Fruit fly (Drosophila melanogaster) whole organism, embryonic: ENCODE results near the gene CG34278.
A peak's percentile ranks its signal among the peaks of the same experiment; 100 is the strongest.

Experiments
- Antp ChIP-seq: fragments of 200-800 bp; sonication (Bioruptor generic); optimal IDR thresholded peaks from 3 replicates; lab custom pipeline; 2016; ENCODE audit warnings: missing biosample characterization, missing genetic modification characterization
- Atf-2 ChIP-seq: fragments of 200-800 bp; sonication (Bioruptor generic); optimal IDR thresholded peaks from 2 replicates; lab custom pipeline; 2016; ENCODE audit warnings: missing biosample characterization, missing genetic modification characterization
- CG1024 ChIP-seq: fragments of 200-800 bp; sonication (Bioruptor generic); IDR thresholded peaks from 2 replicates; pipeline ENCODE4 v1.3.6; 2022; ENCODE audit warnings: missing biosample characterization, missing genetic modification characterization
- CG10565 ChIP-seq: fragments of 200-800 bp; sonication (Bioruptor generic); optimal IDR thresholded peaks from 3 replicates; lab custom pipeline; 2016; ENCODE audit warnings: missing biosample characterization, mild to moderate bottlenecking, missing genetic modification characterization
- CG1233 ChIP-seq: fragments of 200-800 bp; sonication (Bioruptor generic); optimal IDR thresholded peaks from 4 replicates; lab custom pipeline; 2018; ENCODE audit warnings: missing biosample characterization, mild to moderate bottlenecking, missing genetic modification characterization
- CG12659 ChIP-seq: fragments of 200-800 bp; sonication (Bioruptor generic); optimal IDR thresholded peaks from 3 replicates; lab custom pipeline; 2017; ENCODE audit warnings: mild to moderate bottlenecking, missing biosample characterization, missing genetic modification reagents, missing genetic modification characterization
- CG14965 ChIP-seq: fragments of 200-800 bp; sonication (Bioruptor generic); optimal IDR thresholded peaks from 2 replicates; lab custom pipeline; 2016; ENCODE audit warnings: missing biosample characterization, missing genetic modification characterization, borderline replicate concordance
- CG15269 ChIP-seq: fragments of 200-800 bp; sonication (Bioruptor generic); optimal IDR thresholded peaks from 2 replicates; lab custom pipeline; 2018; ENCODE audit warnings: missing biosample characterization, mild to moderate bottlenecking, missing genetic modification characterization, moderate library complexity
- CG18619 ChIP-seq: fragments of 200-800 bp; sonication (Bioruptor generic); optimal IDR thresholded peaks from 3 replicates; lab custom pipeline; 2017; ENCODE audit warnings: missing biosample characterization, mild to moderate bottlenecking, missing genetic modification characterization
- CG30431 ChIP-seq: fragments of 200-800 bp; sonication (Bioruptor generic); optimal IDR thresholded peaks from 2 replicates; lab custom pipeline; 2017; ENCODE audit warnings: missing biosample characterization, missing genetic modification characterization
- CG3838 ChIP-seq: fragments of 200-800 bp; sonication (Bioruptor generic); optimal IDR thresholded peaks from 3 replicates; lab custom pipeline; 2016; ENCODE audit warnings: missing biosample characterization, missing genetic modification characterization
- CG5245 ChIP-seq: fragments of 200-800 bp; sonication (Bioruptor generic); optimal IDR thresholded peaks from 3 replicates; lab custom pipeline; 2016; ENCODE audit warnings: missing biosample characterization, missing genetic modification characterization
- CG5953 ChIP-seq: fragments of 200-800 bp; sonication (Bioruptor generic); IDR thresholded peaks from 2 replicates; pipeline ENCODE4 v1.3.6; 2022; ENCODE audit warnings: missing biosample characterization, missing genetic modification characterization
- CG6654 ChIP-seq: fragments of 200-800 bp; sonication (Bioruptor generic); optimal IDR thresholded peaks from 2 replicates; lab custom pipeline; 2017; ENCODE audit warnings: missing biosample characterization, mild to moderate bottlenecking, missing genetic modification characterization
- CG9876 ChIP-seq: fragments of 200-800 bp; sonication (Bioruptor generic); optimal IDR thresholded peaks from 2 replicates; lab custom pipeline; 2016; ENCODE audit warnings: missing biosample characterization, missing genetic modification characterization
- CG9932 ChIP-seq: fragments of 200-800 bp; sonication (Bioruptor generic); IDR thresholded peaks from 2 replicates; pipeline ENCODE4 v1.3.6; 2022; ENCODE audit warnings: missing biosample characterization, missing genetic modification characterization
- Dbx ChIP-seq: fragments of 200-800 bp; sonication (Bioruptor generic); IDR thresholded peaks from 3 replicates; pipeline ENCODE4 v1.3.6; 2022; ENCODE audit warnings: missing biosample characterization, missing genetic modification characterization
- Drgx ChIP-seq: fragments of 200-800 bp; sonication (Bioruptor generic); IDR thresholded peaks from 2 replicates; pipeline ENCODE4 v1.3.6; 2022; ENCODE audit warnings: missing biosample characterization, missing genetic modification characterization
- Ets97D ChIP-seq: fragments of 200-800 bp; sonication (Bioruptor generic); optimal IDR thresholded peaks from 3 replicates; lab custom pipeline; 2016; ENCODE audit warnings: missing biosample characterization, missing genetic modification characterization
- Fer1 ChIP-seq: fragments of 200-800 bp; sonication (Bioruptor generic); optimal IDR thresholded peaks from 2 replicates; lab custom pipeline; 2017; ENCODE audit warnings: missing biosample characterization, mild to moderate bottlenecking, missing genetic modification characterization
- Gug ChIP-seq: fragments of 200-800 bp; sonication (Bioruptor generic); IDR thresholded peaks from 4 replicates; pipeline ENCODE4 v1.3.6; 2022; ENCODE audit warnings: missing biosample characterization, missing genetic modification characterization
- Hr78 ChIP-seq, 2 experiments: fragments of 200-800 bp in 1 of 2; fragments of >200 bp in 1 of 2; sonication (Bioruptor generic) in 1 of 2; optimal IDR thresholded peaks; 2 replicates each; lab custom pipeline; 2017 to 2019; ENCODE audit warnings: missing biosample characterization in 2 of 2, missing genetic modification characterization in 2 of 2, mild to moderate bottlenecking in 1 of 2, moderate library complexity in 1 of 2
- Lpt ChIP-seq: fragments of >200 bp; optimal IDR thresholded peaks from 2 replicates; lab custom pipeline; 2018; ENCODE audit warnings: missing biosample characterization, missing genetic modification characterization
- Neu2 ChIP-seq: fragments of 200-800 bp; sonication (Bioruptor generic); optimal IDR thresholded peaks from 3 replicates; lab custom pipeline; 2016; ENCODE audit warnings: missing biosample characterization, missing genetic modification characterization, borderline replicate concordance
- Nf-YC ChIP-seq: fragments of 200-800 bp; optimal IDR thresholded peaks from 3 replicates; lab custom pipeline; 2019; ENCODE audit warnings: missing biosample characterization, mild to moderate bottlenecking, missing genetic modification characterization, moderate library complexity
- Poxn ChIP-seq: fragments of 200-800 bp; sonication (Bioruptor generic); IDR thresholded peaks from 2 replicates; pipeline ENCODE4 v1.3.6; 2022; ENCODE audit warnings: missing biosample characterization, missing genetic modification characterization
- Ptx1 ChIP-seq: fragments of 200-800 bp; sonication (Bioruptor generic); IDR thresholded peaks from 2 replicates; pipeline ENCODE4 v1.3.6; 2022; ENCODE audit warnings: missing biosample characterization, missing genetic modification characterization
- Sox100B ChIP-seq: fragments of 200-800 bp; sonication (Bioruptor generic); optimal IDR thresholded peaks from 3 replicates; lab custom pipeline; 2018; ENCODE audit warnings: missing biosample characterization, mild to moderate bottlenecking, missing genetic modification characterization
- aop ChIP-seq: fragments of 200-800 bp; sonication (Bioruptor generic); IDR thresholded peaks from 2 replicates; pipeline ENCODE4 v1.3.6; 2022; ENCODE audit warnings: missing biosample characterization, missing genetic modification characterization
- chinmo ChIP-seq: fragments of 200-800 bp; sonication (Bioruptor generic); IDR thresholded peaks from 4 replicates; pipeline ENCODE4 v1.3.6; 2022; ENCODE audit warnings: missing biosample characterization, missing genetic modification characterization; ENCODE audit not compliant: partially characterized antibody
- cwo ChIP-seq: fragments of 200-800 bp; sonication (Bioruptor generic); optimal IDR thresholded peaks from 3 replicates; lab custom pipeline; 2017; ENCODE audit warnings: missing biosample characterization, missing genetic modification characterization, mild to moderate bottlenecking, moderate library complexity, missing genetic modification reagents
- ems ChIP-seq: fragments of 200-800 bp; sonication (Bioruptor generic); optimal IDR thresholded peaks from 3 replicates; lab custom pipeline; 2016; ENCODE audit warnings: missing biosample characterization, missing genetic modification characterization
- en ChIP-seq: fragments of 200-800 bp; sonication (Bioruptor generic); optimal IDR thresholded peaks from 2 replicates; lab custom pipeline; 2016; ENCODE audit warnings: missing biosample characterization, missing genetic modification characterization
- ewg ChIP-seq: fragments of 200-800 bp; sonication (Bioruptor generic); optimal IDR thresholded peaks from 3 replicates; lab custom pipeline; 2017; ENCODE audit warnings: mild to moderate bottlenecking, missing biosample characterization, missing genetic modification reagents, missing genetic modification characterization
- fru ChIP-seq: fragments of >200 bp; optimal IDR thresholded peaks from 2 replicates; lab custom pipeline; 2017
- ftz-f1 ChIP-seq: fragments of 200-800 bp; sonication (Bioruptor generic); optimal IDR thresholded peaks from 2 replicates; lab custom pipeline; 2016; ENCODE audit warnings: missing biosample characterization, missing genetic modification characterization
- gsb ChIP-seq: fragments of 200-800 bp; sonication (Bioruptor generic); IDR thresholded peaks from 2 replicates; pipeline ENCODE4 v1.3.6; 2022; ENCODE audit warnings: missing biosample characterization, missing genetic modification characterization
- ind ChIP-seq: fragments of 200-800 bp; sonication (Bioruptor generic); optimal IDR thresholded peaks from 3 replicates; lab custom pipeline; 2016; ENCODE audit warnings: missing biosample characterization, missing genetic modification characterization
- kni ChIP-seq: fragments of 200-800 bp; sonication (Bioruptor generic); optimal IDR thresholded peaks from 3 replicates; lab custom pipeline; 2017; ENCODE audit warnings: mild to moderate bottlenecking, missing biosample characterization, missing genetic modification reagents, missing genetic modification characterization
- lilli ChIP-seq: fragments of 200-800 bp; sonication (Bioruptor generic); optimal IDR thresholded peaks from 3 replicates; lab custom pipeline; 2016; ENCODE audit warnings: missing biosample characterization, missing genetic modification characterization
- lmd ChIP-seq: fragments of 200-800 bp; sonication (Bioruptor generic); IDR thresholded peaks from 2 replicates; pipeline ENCODE4 v1.3.6; 2022; ENCODE audit warnings: missing biosample characterization, missing genetic modification characterization
- lola ChIP-seq, 3 experiments: fragments of >200 bp in 2 of 3; fragments of 200-800 bp in 1 of 3; sonication (Bioruptor generic) in 1 of 3; optimal IDR thresholded peaks; 2 replicates each; lab custom pipeline; 2017 to 2019; ENCODE audit warnings: missing biosample characterization in 3 of 3, missing genetic modification characterization in 3 of 3, mild to moderate bottlenecking in 1 of 3, moderate library complexity in 1 of 3
- pho ChIP-seq: fragments of 200-800 bp; sonication (Bioruptor generic); optimal IDR thresholded peaks from 2 replicates; lab custom pipeline; 2016; ENCODE audit warnings: missing biosample characterization, missing genetic modification characterization
- phol ChIP-seq: fragments of 200-800 bp; sonication (Bioruptor generic); optimal IDR thresholded peaks from 3 replicates; lab custom pipeline; 2018; ENCODE audit warnings: missing biosample characterization, mild to moderate bottlenecking, missing genetic modification characterization, moderate library complexity
- pros ChIP-seq: fragments of 200-800 bp; sonication (Bioruptor generic); optimal IDR thresholded peaks from 3 replicates; lab custom pipeline; 2019; ENCODE audit warnings: missing biosample characterization, mild to moderate bottlenecking, missing genetic modification characterization, moderate library complexity
- sob ChIP-seq: fragments of 200-800 bp; sonication (Bioruptor generic); IDR thresholded peaks from 2 replicates; pipeline ENCODE4 v1.3.6; 2022; ENCODE audit warnings: missing biosample characterization, missing genetic modification characterization
- sr ChIP-seq: fragments of 200-800 bp; sonication (Bioruptor generic); IDR thresholded peaks from 3 replicates; pipeline ENCODE4 v1.3.6; 2022; ENCODE audit warnings: missing biosample characterization, missing genetic modification characterization
- sug ChIP-seq: fragments of 200-800 bp; optimal IDR thresholded peaks from 2 replicates; lab custom pipeline; 2019; ENCODE audit warnings: missing biosample characterization, mild to moderate bottlenecking, missing genetic modification characterization, moderate library complexity
- tll ChIP-seq, 2 experiments: fragments of 200-800 bp in 1 of 2; fragments of >200 bp in 1 of 2; sonication (Bioruptor generic) in 1 of 2; optimal IDR thresholded peaks; 2 replicates each; lab custom pipeline; 2017 to 2019; ENCODE audit warnings: missing biosample characterization in 2 of 2, missing genetic modification characterization in 2 of 2, mild to moderate bottlenecking in 1 of 2, moderate library complexity in 1 of 2
- usp ChIP-seq: fragments of >200 bp; optimal IDR thresholded peaks from 2 replicates; lab custom pipeline; 2017; ENCODE audit warnings: missing biosample characterization, missing genetic modification characterization
- vfl ChIP-seq: fragments of 200-800 bp; sonication (Bioruptor generic); optimal IDR thresholded peaks from 2 replicates; lab custom pipeline; 2016; ENCODE audit warnings: missing biosample characterization, missing genetic modification characterization
- vnd ChIP-seq: fragments of 200-800 bp; sonication (Bioruptor generic); IDR thresholded peaks from 3 replicates; pipeline ENCODE4 v1.3.6; 2022; ENCODE audit warnings: missing biosample characterization, missing genetic modification characterization; ENCODE audit not compliant: partially characterized antibody

The CG34278 gene

dm6 chr3R:17072526-17073114, 47.6 kb upstream of the CG34278 start, which contains the start of the genes Ns1 and mRpS11 (continued):
- peak; percentile 24 for TF ChIP-seq pho
- peak; percentile 88 for TF ChIP-seq Ets97D (GFP tag; lab: Kevin White, UChicago)
- no peak for TF ChIP-seq Sox100B
- no peak for TF ChIP-seq Lpt (GFP tag; lab: Kevin White, UChicago)
- no peak for TF ChIP-seq CG10565 (GFP tag; lab: Kevin White, UChicago)
- no peak; the same call in 3 of the 4 replicates for TF ChIP-seq Gug (GFP tag; lab: Robert Waterston, UW)
- peak; percentile 24 for TF ChIP-seq Nf-YC (tag; lab: Kevin White, UChicago)
- no peak for TF ChIP-seq Poxn
- no peak for TF ChIP-seq aop (GFP tag; lab: Robert Waterston, UW)
- no peak for TF ChIP-seq CG9876 (GFP tag; lab: Kevin White, UChicago)
- TF ChIP-seq phol (tag; lab: Kevin White, UChicago): peak; percentile 51
- TF ChIP-seq ems (GFP tag; lab: Kevin White, UChicago): no peak
- no peak for TF ChIP-seq Neu2 (GFP tag; lab: Kevin White, UChicago)
- no peak for TF ChIP-seq CG6654 (GFP tag; lab: Kevin White, UChicago)
- TF ChIP-seq CG18619 (GFP tag; lab: Kevin White, UChicago): no peak
- no peak for TF ChIP-seq fru (lab: Kevin White, UChicago)
- no peak for TF ChIP-seq Ptx1
- no peak for TF ChIP-seq en (GFP tag; lab: Kevin White, UChicago)
- no peak for TF ChIP-seq sr (GFP tag; lab: Robert Waterston, UW)
- peak; percentile 61; the same call in 2 of the 3 replicates for TF ChIP-seq Dbx (GFP tag; lab: Robert Waterston, UW)
- TF ChIP-seq ind (GFP tag; lab: Kevin White, UChicago): no peak
- TF ChIP-seq Atf-2 (GFP tag; lab: Kevin White, UChicago): peak; percentile 2
- TF ChIP-seq CG9932: peak; percentile 64
- peak; percentile 40 for TF ChIP-seq Fer1 (GFP tag; lab: Kevin White, UChicago)
- peak; percentile 58 for TF ChIP-seq sob (GFP tag; lab: Robert Waterston, UW)
- no peak for TF ChIP-seq CG3838 (GFP tag; lab: Kevin White, UChicago)
- peak; percentile 37 for TF ChIP-seq Antp (GFP tag; lab: Kevin White, UChicago)
- TF ChIP-seq vnd (GFP tag; lab: Robert Waterston, UW): no peak
- TF ChIP-seq ewg (GFP tag; lab: Kevin White, UChicago): peak; percentile 20
- TF ChIP-seq CG14965 (GFP tag; lab: Kevin White, UChicago): no peak
- TF ChIP-seq Drgx (GFP tag; lab: Robert Waterston, UW): no peak
- TF ChIP-seq CG1024 (GFP tag; lab: Robert Waterston, UW): no peak
- TF ChIP-seq lmd (GFP tag; lab: Robert Waterston, UW): no peak
- no peak for TF ChIP-seq usp
- TF ChIP-seq CG12659 (GFP tag; lab: Kevin White, UChicago): peak; percentile 69
- TF ChIP-seq vfl (GFP tag; lab: Kevin White, UChicago): peak; percentile 22
- no peak for TF ChIP-seq CG5953
- no peak for TF ChIP-seq tll (GFP tag; optimal IDR thresholded peaks at IDR 0.05; lab: Kevin White, UChicago)

- TF ChIP-seq cwo (GFP tag; lab: Kevin White, UChicago) (peak; percentile 79), gsb (GFP tag; lab: Robert Waterston, UW) (no peak), pros (peak; percentile 20), sug (tag; lab: Kevin White, UChicago) (peak; percentile 90), lola (GFP tag; optimal IDR thresholded peaks at IDR 0.05; lab: Kevin White, UChicago) (no peak), CG5245 (no peak), CG1233 (GFP tag; lab: Kevin White, UChicago) (peak; percentile 29), kni (peak; percentile 39), CG15269 (tag; lab: Kevin White, UChicago) (no peak), chinmo (peak; percentile 93), CG30431 (GFP tag; lab: Kevin White, UChicago) (no peak), ftz-f1 (GFP tag; lab: Kevin White, UChicago) (peak; percentile 63), lilli (GFP tag; lab: Kevin White, UChicago) (peak; percentile 7), Hr78 (GFP tag; optimal IDR thresholded peaks at IDR 0.05; lab: Kevin White, UChicago) (no peak)
Observed at dm6 chr3R:17077968-17078417, 42.3 kb upstream of the CG34278 start.
